Fruit fly (Drosophila melanogaster) whole organism, embryonic: Measurements from ENCODE around the gene CG7548.

ENCODE experiments used
- Bdp1 ChIP-seq: fragments of 200-800 bp; sonication (Bioruptor generic); optimal IDR thresholded peaks from 3 replicates; lab custom pipeline; 2016; ENCODE audit warnings: missing biosample characterization, missing genetic modification characterization
- CG10147 ChIP-seq: fragments of 200-800 bp; sonication (Bioruptor generic); optimal IDR thresholded peaks from 2 replicates; lab custom pipeline; 2019; ENCODE audit warnings: missing biosample characterization, mild to moderate bottlenecking, missing genetic modification characterization, moderate library complexity
- CG1024 ChIP-seq: fragments of 200-800 bp; sonication (Bioruptor generic); IDR thresholded peaks from 2 replicates; pipeline ENCODE4 v1.3.6; 2022; ENCODE audit warnings: missing biosample characterization, missing genetic modification characterization
- CG11085 ChIP-seq: fragments of 200-800 bp; sonication (Bioruptor generic); IDR thresholded peaks from 2 replicates; pipeline ENCODE4 v1.3.6; 2022; ENCODE audit warnings: missing biosample characterization, missing genetic modification characterization
- CG11696 ChIP-seq: fragments of 200-800 bp; sonication (Bioruptor generic); IDR thresholded peaks from 2 replicates; pipeline ENCODE4 v1.3.6; 2022; ENCODE audit warnings: missing biosample characterization, missing genetic modification characterization
- CG16813 ChIP-seq: fragments of 200-800 bp; sonication (Bioruptor generic); IDR thresholded peaks from 3 replicates; pipeline ENCODE4 v1.3.6; 2022; ENCODE audit warnings: missing biosample characterization, missing genetic modification characterization; ENCODE audit not compliant: partially characterized antibody
- CG17359 ChIP-seq: fragments of 200-800 bp; sonication (Bioruptor generic); optimal IDR thresholded peaks from 3 replicates; lab custom pipeline; 2018; ENCODE audit warnings: missing biosample characterization, mild to moderate bottlenecking, missing genetic modification characterization, moderate library complexity
- CG17385 ChIP-seq: fragments of 200-800 bp; sonication (Bioruptor generic); optimal IDR thresholded peaks from 3 replicates; lab custom pipeline; 2018; ENCODE audit warnings: missing biosample characterization, mild to moderate bottlenecking, missing genetic modification characterization
- CG1792 ChIP-seq: fragments of 200-800 bp; sonication (Bioruptor generic); optimal IDR thresholded peaks from 2 replicates; lab custom pipeline; 2016; ENCODE audit warnings: missing biosample characterization, missing genetic modification characterization
- CG2120 ChIP-seq: fragments of 200-800 bp; sonication (Bioruptor generic); optimal IDR thresholded peaks from 3 replicates; lab custom pipeline; 2016; ENCODE audit warnings: missing biosample characterization, missing genetic modification characterization
- CG2889 ChIP-seq: fragments of 200-800 bp; sonication (Bioruptor generic); IDR thresholded peaks from 3 replicates; pipeline ENCODE4 v1.3.6; 2022; ENCODE audit warnings: missing biosample characterization, missing genetic modification characterization
- CG31441 ChIP-seq: fragments of 200-800 bp; sonication (Bioruptor generic); IDR thresholded peaks from 2 replicates; pipeline ENCODE4 v1.3.6; 2022; ENCODE audit warnings: missing biosample characterization, missing genetic modification characterization
- CG34376 ChIP-seq: fragments of 200-800 bp; sonication (Bioruptor generic); optimal IDR thresholded peaks from 2 replicates; lab custom pipeline; 2018; ENCODE audit warnings: missing biosample characterization, mild to moderate bottlenecking, missing genetic modification characterization
- CG4854 ChIP-seq: fragments of 200-800 bp; sonication (Bioruptor generic); optimal IDR thresholded peaks from 2 replicates; lab custom pipeline; 2016; ENCODE audit warnings: missing biosample characterization, missing genetic modification characterization, inconsistent platforms
- CG6272 ChIP-seq: fragments of 200-800 bp; sonication (Bioruptor generic); IDR thresholded peaks from 2 replicates; pipeline ENCODE4 v1.3.6; 2022; ENCODE audit warnings: missing biosample characterization, missing genetic modification characterization
- CG6689 ChIP-seq: fragments of 200-800 bp; sonication (Bioruptor generic); IDR thresholded peaks from 2 replicates; pipeline ENCODE4 v1.3.6; 2022; ENCODE audit warnings: missing biosample characterization, missing genetic modification characterization
- CG6813 ChIP-seq: fragments of 200-800 bp; sonication (Bioruptor generic); optimal IDR thresholded peaks from 2 replicates; lab custom pipeline; 2017; ENCODE audit warnings: missing biosample characterization, missing genetic modification characterization, mild to moderate bottlenecking, moderate library complexity, missing genetic modification reagents
- CG8089 ChIP-seq: fragments of 200-800 bp; sonication (Bioruptor generic); optimal IDR thresholded peaks from 3 replicates; lab custom pipeline; 2016; ENCODE audit warnings: missing biosample characterization, missing genetic modification characterization
- CG9609 ChIP-seq: fragments of 200-800 bp; sonication (Bioruptor generic); optimal IDR thresholded peaks from 3 replicates; lab custom pipeline; 2016; ENCODE audit warnings: missing biosample characterization, missing genetic modification characterization
- CG9932 ChIP-seq: fragments of 200-800 bp; sonication (Bioruptor generic); IDR thresholded peaks from 2 replicates; pipeline ENCODE4 v1.3.6; 2022; ENCODE audit warnings: missing biosample characterization, missing genetic modification characterization
- Dll ChIP-seq: fragments of 200-800 bp; sonication (Bioruptor generic); IDR thresholded peaks from 4 replicates; pipeline ENCODE4 v1.3.6; 2022; ENCODE audit warnings: missing biosample characterization, missing genetic modification characterization; ENCODE audit not compliant: partially characterized antibody
- Gug ChIP-seq: fragments of 200-800 bp; sonication (Bioruptor generic); IDR thresholded peaks from 4 replicates; pipeline ENCODE4 v1.3.6; 2022; ENCODE audit warnings: missing biosample characterization, missing genetic modification characterization
- Meics ChIP-seq: fragments of 200-800 bp; sonication (Bioruptor generic); optimal IDR thresholded peaks from 2 replicates; lab custom pipeline; 2017; ENCODE audit warnings: missing biosample characterization, mild to moderate bottlenecking, missing genetic modification characterization
- NK7.1 ChIP-seq: fragments of 200-800 bp; sonication (Bioruptor generic); optimal IDR thresholded peaks from 3 replicates; lab custom pipeline; 2016; ENCODE audit warnings: missing biosample characterization, missing genetic modification characterization
- Neu2 ChIP-seq: fragments of 200-800 bp; sonication (Bioruptor generic); optimal IDR thresholded peaks from 3 replicates; lab custom pipeline; 2016; ENCODE audit warnings: missing biosample characterization, missing genetic modification characterization, borderline replicate concordance
- Rx ChIP-seq: fragments of 200-800 bp; sonication (Bioruptor generic); IDR thresholded peaks from 2 replicates; pipeline ENCODE4 v1.3.6; 2022; ENCODE audit warnings: missing biosample characterization, missing genetic modification characterization
- Stat92E ChIP-seq, 3 experiments: fragments of >200 bp in 2 of 3; fragments of 200-800 bp in 1 of 3; sonication (Bioruptor generic) in 1 of 3; optimal IDR thresholded peaks; 2 replicates each; lab custom pipeline; 2017 to 2019; ENCODE audit warnings: missing biosample characterization in 3 of 3, missing genetic modification characterization in 3 of 3, mild to moderate bottlenecking in 1 of 3, moderate library complexity in 1 of 3
- Xrp1 ChIP-seq: fragments of 200-800 bp; sonication (Bioruptor generic); IDR thresholded peaks from 2 replicates; pipeline ENCODE4 v1.3.6; 2022; ENCODE audit warnings: missing biosample characterization, missing genetic modification characterization
- abd-A ChIP-seq: fragments of 200-800 bp; sonication (Bioruptor generic); optimal IDR thresholded peaks from 3 replicates; lab custom pipeline; 2019; ENCODE audit warnings: missing biosample characterization, mild to moderate bottlenecking, missing genetic modification characterization, moderate library complexity
- bab2 ChIP-seq: fragments of 200-800 bp; sonication (Bioruptor generic); optimal IDR thresholded peaks from 2 replicates; lab custom pipeline; 2016; ENCODE audit warnings: missing biosample characterization, missing genetic modification characterization
- btn ChIP-seq: fragments of 200-800 bp; sonication (Bioruptor generic); optimal IDR thresholded peaks from 2 replicates; lab custom pipeline; 2016; ENCODE audit warnings: missing biosample characterization, missing genetic modification characterization
- cato ChIP-seq: fragments of 200-800 bp; sonication (Bioruptor generic); optimal IDR thresholded peaks from 2 replicates; lab custom pipeline; 2016; ENCODE audit warnings: missing biosample characterization, missing genetic modification characterization, borderline replicate concordance
- dimm ChIP-seq: fragments of 200-800 bp; sonication (Bioruptor generic); IDR thresholded peaks from 2 replicates; pipeline ENCODE4 v1.3.6; 2022; ENCODE audit warnings: missing biosample characterization, missing genetic modification characterization
- gem ChIP-seq: fragments of 200-800 bp; sonication (Bioruptor generic); optimal IDR thresholded peaks from 2 replicates; lab custom pipeline; 2019; ENCODE audit warnings: missing biosample characterization, mild to moderate bottlenecking, missing genetic modification characterization, moderate library complexity
- grn ChIP-seq: fragments of 200-800 bp; sonication (Bioruptor generic); optimal IDR thresholded peaks from 3 replicates; lab custom pipeline; 2017; ENCODE audit warnings: missing biosample characterization, missing genetic modification characterization
- kay ChIP-seq: fragments of 200-800 bp; sonication (Bioruptor generic); optimal IDR thresholded peaks from 2 replicates; lab custom pipeline; 2016; ENCODE audit warnings: missing biosample characterization, missing genetic modification characterization
- lilli ChIP-seq: fragments of 200-800 bp; sonication (Bioruptor generic); optimal IDR thresholded peaks from 3 replicates; lab custom pipeline; 2016; ENCODE audit warnings: missing biosample characterization, missing genetic modification characterization
- maf-S ChIP-seq: fragments of 200-800 bp; sonication (Bioruptor generic); optimal IDR thresholded peaks from 2 replicates; lab custom pipeline; 2016; ENCODE audit warnings: missing biosample characterization, missing genetic modification characterization
- mirr ChIP-seq: fragments of 200-800 bp; sonication (Bioruptor generic); optimal IDR thresholded peaks from 3 replicates; lab custom pipeline; 2018; ENCODE audit warnings: missing biosample characterization, mild to moderate bottlenecking, missing genetic modification characterization
- pb ChIP-seq: fragments of 200-800 bp; sonication (Bioruptor generic); optimal IDR thresholded peaks from 3 replicates; lab custom pipeline; 2016; ENCODE audit warnings: missing biosample characterization, missing genetic modification characterization
- ranshi ChIP-seq: fragments of 200-800 bp; sonication (Bioruptor generic); IDR thresholded peaks from 2 replicates; pipeline ENCODE4 v1.3.6; 2022; ENCODE audit warnings: missing biosample characterization, missing genetic modification characterization
- salm ChIP-seq: fragments of 200-800 bp; sonication (Bioruptor generic); optimal IDR thresholded peaks from 2 replicates; lab custom pipeline; 2018; ENCODE audit warnings: missing biosample characterization, mild to moderate bottlenecking, missing genetic modification characterization
- sens-2 ChIP-seq: fragments of 200-800 bp; sonication (Bioruptor generic); IDR thresholded peaks from 2 replicates; pipeline ENCODE4 v1.3.6; 2022; ENCODE audit warnings: missing biosample characterization, missing genetic modification characterization
- sisA ChIP-seq: fragments of 200-800 bp; sonication (Bioruptor generic); IDR thresholded peaks from 2 replicates; pipeline ENCODE4 v1.3.6; 2022; ENCODE audit warnings: missing biosample characterization, missing genetic modification characterization
- stc ChIP-seq: fragments of 200-800 bp; sonication (Bioruptor generic); IDR thresholded peaks from 2 replicates; pipeline ENCODE4 v1.3.6; 2022; ENCODE audit warnings: missing biosample characterization, missing genetic modification characterization
- tna ChIP-seq: fragments of 200-800 bp; sonication (Bioruptor generic); IDR thresholded peaks from 2 replicates; pipeline ENCODE4 v1.3.6; 2022; ENCODE audit warnings: missing biosample characterization, missing genetic modification characterization; ENCODE audit not compliant: partially characterized antibody
- unpg ChIP-seq: fragments of 200-800 bp; sonication (Bioruptor generic); optimal IDR thresholded peaks from 3 replicates; lab custom pipeline; 2018; ENCODE audit warnings: missing biosample characterization, mild to moderate bottlenecking, missing genetic modification characterization, moderate library complexity
- wdn ChIP-seq: fragments of 200-800 bp; sonication (Bioruptor generic); IDR thresholded peaks from 2 replicates; pipeline ENCODE4 v1.3.6; 2022; ENCODE audit warnings: missing biosample characterization, missing genetic modification characterization
- zfh1 ChIP-seq: fragments of 200-800 bp; sonication (Bioruptor generic); IDR thresholded peaks from 3 replicates; pipeline ENCODE4 v1.3.6; 2022; ENCODE audit warnings: missing biosample characterization, missing genetic modification characterization

The CG7548 gene

dm6 chr3L:7529081-7530021, 23.3 kb upstream of the CG7548 start (continued):
- TF ChIP-seq gem (tag; lab: Kevin White, UChicago) (peak; percentile 29), CG34376 (GFP tag; lab: Kevin White, UChicago) (peak; percentile 6), CG11085 (GFP tag; lab: Robert Waterston, UW) (no peak), CG1024 (no peak; the same call in 1 of the 2 replicates), Meics (GFP tag; lab: Kevin White, UChicago) (peak; percentile 59), tna (no peak), ranshi (GFP tag; lab: Robert Waterston, UW) (no peak), CG4854 (GFP tag; lab: Kevin White, UChicago) (no peak), CG11696 (GFP tag; lab: Robert Waterston, UW) (no peak), maf-S (GFP tag; lab: Kevin White, UChicago) (no peak), CG9932 (GFP tag; lab: Robert Waterston, UW) (no peak), btn (no peak), abd-A (tag; lab: Kevin White, UChicago) (no peak), CG17359 (tag; lab: Kevin White, UChicago) (no peak), CG10147 (GFP tag; lab: Kevin White, UChicago) (no peak), dimm (GFP tag; lab: Robert Waterston, UW) (no peak), CG2120 (GFP tag; lab: Kevin White, UChicago) (peak; percentile 48), cato (GFP tag; lab: Kevin White, UChicago) (no peak), CG31441 (GFP tag; lab: Robert Waterston, UW) (no peak), grn (GFP tag; lab: Kevin White, UChicago) (peak; percentile 36), sens-2 (GFP tag; lab: Robert Waterston, UW) (peak; percentile 39; the same call in 1 of the 2 replicates), CG9609 (GFP tag; lab: Kevin White, UChicago) (no peak), pb (GFP tag; lab: Kevin White, UChicago) (no peak), kay (peak; percentile 97), salm (tag; lab: Kevin White, UChicago) (no peak), zfh1 (GFP tag; lab: Robert Waterston, UW) (no peak), Stat92E (GFP tag; optimal IDR thresholded peaks at IDR 0.05; lab: Kevin White, UChicago) (no peak), NK7.1 (GFP tag; lab: Kevin White, UChicago) (peak; percentile 25), CG17385 (GFP tag; lab: Kevin White, UChicago) (peak; percentile 7), stc (GFP tag; lab: Robert Waterston, UW) (no peak), CG6813 (GFP tag; lab: Kevin White, UChicago) (peak; percentile 28), Bdp1 (GFP tag; lab: Kevin White, UChicago) (no peak), Rx (GFP tag; lab: Robert Waterston, UW) (no peak), Xrp1 (no peak), Gug (peak; percentile 33; the same call in 2 of the 4 replicates), wdn (GFP tag; lab: Robert Waterston, UW) (no peak), CG2889 (GFP tag; lab: Robert Waterston, UW) (0 out of 3 replicates have a peak, but pooled peaks have one; percentile 17), Dll (no peak), CG6272 (no peak), CG16813 (GFP tag; lab: Robert Waterston, UW) (no peak), unpg (peak; percentile 36), CG1792 (GFP tag; lab: Kevin White, UChicago) (no peak), sisA (GFP tag; lab: Robert Waterston, UW) (peak; percentile 35; the same call in 1 of the 2 replicates), CG6689 (peak; percentile 49), CG8089 (GFP tag; lab: Kevin White, UChicago) (no peak), lilli (peak; percentile 21), Neu2 (GFP tag; lab: Kevin White, UChicago) (no peak), mirr (GFP tag; lab: Kevin White, UChicago) (peak; percentile 22), bab2 (GFP tag; lab: Kevin White, UChicago) (peak; percentile 6)
